Fruit fly (Drosophila melanogaster) whole organism, embryonic: ENCODE data around the gene CG17032.
A peak's percentile ranks its signal among the peaks of the same experiment; 100 is the strongest.

ENCODE experiments used
- Abd-B ChIP-seq: fragments of 200-800 bp; sonication (Bioruptor generic); optimal IDR thresholded peaks from 2 replicates; lab custom pipeline; 2018; ENCODE audit warnings: missing biosample characterization, mild to moderate bottlenecking, missing genetic modification characterization, moderate library complexity
- B-H1 ChIP-seq: fragments of 200-800 bp; sonication (Bioruptor generic); IDR thresholded peaks from 3 replicates; pipeline ENCODE4 v1.3.6; 2022; ENCODE audit warnings: missing biosample characterization, missing genetic modification characterization
- CG11456 ChIP-seq: fragments of 200-800 bp; sonication (Bioruptor generic); IDR thresholded peaks from 3 replicates; pipeline ENCODE4 v1.3.6; 2022; ENCODE audit warnings: missing biosample characterization, missing genetic modification characterization
- CG11696 ChIP-seq: fragments of 200-800 bp; sonication (Bioruptor generic); IDR thresholded peaks from 2 replicates; pipeline ENCODE4 v1.3.6; 2022; ENCODE audit warnings: missing biosample characterization, missing genetic modification characterization
- CG11723 ChIP-seq: fragments of 200-800 bp; sonication (Bioruptor generic); optimal IDR thresholded peaks from 2 replicates; lab custom pipeline; 2017; ENCODE audit warnings: missing biosample characterization, mild to moderate bottlenecking, missing genetic modification characterization
- CG1233 ChIP-seq: fragments of 200-800 bp; sonication (Bioruptor generic); optimal IDR thresholded peaks from 4 replicates; lab custom pipeline; 2018; ENCODE audit warnings: missing biosample characterization, mild to moderate bottlenecking, missing genetic modification characterization
- CG12659 ChIP-seq: fragments of 200-800 bp; sonication (Bioruptor generic); optimal IDR thresholded peaks from 3 replicates; lab custom pipeline; 2017; ENCODE audit warnings: mild to moderate bottlenecking, missing biosample characterization, missing genetic modification reagents, missing genetic modification characterization
- CG15073 ChIP-seq: fragments of 200-800 bp; sonication (Bioruptor generic); optimal IDR thresholded peaks from 2 replicates; lab custom pipeline; 2016; ENCODE audit warnings: missing biosample characterization, missing genetic modification characterization
- CG15514 ChIP-seq: fragments of 200-800 bp; sonication (Bioruptor generic); optimal IDR thresholded peaks from 3 replicates; lab custom pipeline; 2017; ENCODE audit warnings: missing biosample characterization, missing genetic modification characterization, mild to moderate bottlenecking, moderate library complexity, missing genetic modification reagents
- CG16813 ChIP-seq: fragments of 200-800 bp; sonication (Bioruptor generic); IDR thresholded peaks from 3 replicates; pipeline ENCODE4 v1.3.6; 2022; ENCODE audit warnings: missing biosample characterization, missing genetic modification characterization; ENCODE audit not compliant: partially characterized antibody
- CG17568 ChIP-seq: fragments of 200-800 bp; sonication (Bioruptor generic); optimal IDR thresholded peaks from 2 replicates; lab custom pipeline; 2018; ENCODE audit warnings: missing biosample characterization, mild to moderate bottlenecking, missing genetic modification characterization, moderate library complexity
- CG30020 ChIP-seq: fragments of 200-800 bp; optimal IDR thresholded peaks from 2 replicates; lab custom pipeline; 2019; ENCODE audit warnings: missing biosample characterization, mild to moderate bottlenecking, missing genetic modification characterization, moderate library complexity
- CG3838 ChIP-seq: fragments of 200-800 bp; sonication (Bioruptor generic); optimal IDR thresholded peaks from 3 replicates; lab custom pipeline; 2016; ENCODE audit warnings: missing biosample characterization, missing genetic modification characterization
- CG4328 ChIP-seq: fragments of 200-800 bp; sonication (Bioruptor generic); optimal IDR thresholded peaks from 3 replicates; lab custom pipeline; 2017; ENCODE audit warnings: missing biosample characterization, missing genetic modification reagents, missing genetic modification characterization
- CG6813 ChIP-seq: fragments of 200-800 bp; sonication (Bioruptor generic); optimal IDR thresholded peaks from 2 replicates; lab custom pipeline; 2017; ENCODE audit warnings: missing biosample characterization, missing genetic modification characterization, mild to moderate bottlenecking, moderate library complexity, missing genetic modification reagents
- CG6854 ChIP-seq: fragments of 200-800 bp; sonication (Bioruptor generic); optimal IDR thresholded peaks from 3 replicates; lab custom pipeline; 2017; ENCODE audit warnings: missing biosample characterization, mild to moderate bottlenecking, missing genetic modification characterization
- CG7987 ChIP-seq: fragments of 200-800 bp; sonication (Bioruptor generic); optimal IDR thresholded peaks from 2 replicates; lab custom pipeline; 2018; ENCODE audit warnings: missing biosample characterization, mild to moderate bottlenecking, missing genetic modification characterization, moderate library complexity
- CG9215 ChIP-seq: fragments of 200-800 bp; sonication (Bioruptor generic); IDR thresholded peaks from 2 replicates; pipeline ENCODE4 v1.3.6; 2022; ENCODE audit warnings: missing biosample characterization, missing genetic modification characterization
- Dref ChIP-seq: fragments of 200-800 bp; sonication (Bioruptor generic); IDR thresholded peaks from 2 replicates; pipeline ENCODE4 v1.3.6; 2022; ENCODE audit warnings: missing biosample characterization, missing genetic modification characterization
- Fer1 ChIP-seq: fragments of 200-800 bp; sonication (Bioruptor generic); optimal IDR thresholded peaks from 2 replicates; lab custom pipeline; 2017; ENCODE audit warnings: missing biosample characterization, mild to moderate bottlenecking, missing genetic modification characterization
- HLH3B ChIP-seq: fragments of 200-800 bp; sonication (Bioruptor generic); IDR thresholded peaks from 2 replicates; pipeline ENCODE4 v1.3.6; 2022; ENCODE audit warnings: missing biosample characterization, missing genetic modification characterization
- HLH4C ChIP-seq: fragments of 200-800 bp; sonication (Bioruptor generic); IDR thresholded peaks from 3 replicates; pipeline ENCODE4 v1.3.6; 2022; ENCODE audit warnings: missing biosample characterization, missing genetic modification characterization; ENCODE audit not compliant: partially characterized antibody
- HLH54F ChIP-seq: fragments of 200-800 bp; sonication (Bioruptor generic); optimal IDR thresholded peaks from 3 replicates; lab custom pipeline; 2016; ENCODE audit warnings: missing biosample characterization, missing genetic modification characterization
- HLHmδ ChIP-seq: fragments of 200-800 bp; sonication (Bioruptor generic); optimal IDR thresholded peaks from 2 replicates; lab custom pipeline; 2018; ENCODE audit warnings: missing biosample characterization, mild to moderate bottlenecking, missing genetic modification characterization, moderate library complexity
- Hmr ChIP-seq: fragments of 200-800 bp; sonication (Bioruptor generic); optimal IDR thresholded peaks from 3 replicates; lab custom pipeline; 2017; ENCODE audit warnings: mild to moderate bottlenecking, missing biosample characterization, missing genetic modification reagents, missing genetic modification characterization
- Kr ChIP-seq: fragments of 200-800 bp; sonication (Bioruptor generic); optimal IDR thresholded peaks from 2 replicates; lab custom pipeline; 2017; ENCODE audit warnings: missing biosample characterization, mild to moderate bottlenecking, missing genetic modification characterization
- Lhr ChIP-seq: fragments of 200-800 bp; sonication (Bioruptor generic); optimal IDR thresholded peaks from 3 replicates; lab custom pipeline; 2017; ENCODE audit warnings: mild to moderate bottlenecking, missing biosample characterization, missing genetic modification reagents, missing genetic modification characterization
- Myb ChIP-seq: fragments of 200-800 bp; sonication (Bioruptor generic); optimal IDR thresholded peaks from 2 replicates; lab custom pipeline; 2016; ENCODE audit warnings: missing biosample characterization, missing genetic modification characterization
- Neu2 ChIP-seq: fragments of 200-800 bp; sonication (Bioruptor generic); optimal IDR thresholded peaks from 3 replicates; lab custom pipeline; 2016; ENCODE audit warnings: missing biosample characterization, missing genetic modification characterization, borderline replicate concordance
- Ravus ChIP-seq: fragments of 200-800 bp; sonication (Bioruptor generic); IDR thresholded peaks from 2 replicates; pipeline ENCODE4 v1.3.6; 2022; ENCODE audit warnings: missing biosample characterization, missing genetic modification characterization
- Sox100B ChIP-seq: fragments of 200-800 bp; sonication (Bioruptor generic); optimal IDR thresholded peaks from 3 replicates; lab custom pipeline; 2018; ENCODE audit warnings: missing biosample characterization, mild to moderate bottlenecking, missing genetic modification characterization
- al ChIP-seq: fragments of 200-800 bp; sonication (Bioruptor generic); IDR thresholded peaks from 2 replicates; pipeline ENCODE4 v1.3.6; 2022; ENCODE audit warnings: missing biosample characterization, missing genetic modification characterization
- bab2 ChIP-seq: fragments of 200-800 bp; sonication (Bioruptor generic); optimal IDR thresholded peaks from 2 replicates; lab custom pipeline; 2016; ENCODE audit warnings: missing biosample characterization, missing genetic modification characterization
- da ChIP-seq: fragments of 200-800 bp; sonication (Bioruptor generic); optimal IDR thresholded peaks from 2 replicates; lab custom pipeline; 2016; ENCODE audit warnings: missing biosample characterization, missing genetic modification characterization
- gem ChIP-seq: fragments of 200-800 bp; sonication (Bioruptor generic); optimal IDR thresholded peaks from 2 replicates; lab custom pipeline; 2019; ENCODE audit warnings: missing biosample characterization, mild to moderate bottlenecking, missing genetic modification characterization, moderate library complexity
- h ChIP-seq: fragments of >200 bp; optimal IDR thresholded peaks from 2 replicates; lab custom pipeline; 2017
- ham ChIP-seq: fragments of 200-800 bp; sonication (Bioruptor generic); IDR thresholded peaks from 2 replicates; pipeline ENCODE4 v1.3.6; 2022; ENCODE audit warnings: missing biosample characterization, missing genetic modification characterization
- klu ChIP-seq: fragments of 200-800 bp; sonication (Bioruptor generic); IDR thresholded peaks from 2 replicates; pipeline ENCODE4 v1.3.6; 2022; ENCODE audit warnings: missing biosample characterization, missing genetic modification characterization
- kni ChIP-seq: fragments of 200-800 bp; sonication (Bioruptor generic); optimal IDR thresholded peaks from 3 replicates; lab custom pipeline; 2017; ENCODE audit warnings: mild to moderate bottlenecking, missing biosample characterization, missing genetic modification reagents, missing genetic modification characterization
- lov ChIP-seq, 2 experiments: fragments of 200-800 bp in 1 of 2; fragments of >200 bp in 1 of 2; sonication (Bioruptor generic) in 1 of 2; IDR thresholded peaks in 1 of 2; optimal IDR thresholded peaks in 1 of 2; 2 replicates in 1 of 2; 3 replicates in 1 of 2; pipeline versions ENCODE4 v1.3.6 to Lab custom; 2017 to 2022; ENCODE audit warnings: missing biosample characterization in 1 of 2, missing genetic modification characterization in 1 of 2
- sd ChIP-seq: fragments of 200-800 bp; sonication (Bioruptor generic); optimal IDR thresholded peaks from 3 replicates; lab custom pipeline; 2018; ENCODE audit warnings: missing biosample characterization, mild to moderate bottlenecking, missing genetic modification characterization, moderate library complexity
- sisA ChIP-seq: fragments of 200-800 bp; sonication (Bioruptor generic); IDR thresholded peaks from 2 replicates; pipeline ENCODE4 v1.3.6; 2022; ENCODE audit warnings: missing biosample characterization, missing genetic modification characterization
- slbo ChIP-seq: fragments of 200-800 bp; sonication (Bioruptor generic); IDR thresholded peaks from 2 replicates; pipeline ENCODE4 v1.3.6; 2022; ENCODE audit warnings: missing biosample characterization, missing genetic modification characterization
- ssp ChIP-seq: fragments of 200-800 bp; sonication (Bioruptor generic); IDR thresholded peaks from 2 replicates; pipeline ENCODE4 v1.3.6; 2022; ENCODE audit warnings: missing biosample characterization, missing genetic modification characterization
- stc ChIP-seq: fragments of 200-800 bp; sonication (Bioruptor generic); IDR thresholded peaks from 2 replicates; pipeline ENCODE4 v1.3.6; 2022; ENCODE audit warnings: missing biosample characterization, missing genetic modification characterization
- tna ChIP-seq: fragments of 200-800 bp; sonication (Bioruptor generic); IDR thresholded peaks from 2 replicates; pipeline ENCODE4 v1.3.6; 2022; ENCODE audit warnings: missing biosample characterization, missing genetic modification characterization; ENCODE audit not compliant: partially characterized antibody
- toy ChIP-seq: fragments of 200-800 bp; sonication (Bioruptor generic); IDR thresholded peaks from 2 replicates; pipeline ENCODE4 v1.3.6; 2022; ENCODE audit warnings: missing biosample characterization, missing genetic modification characterization
- tup ChIP-seq: fragments of 200-800 bp; sonication (Bioruptor generic); optimal IDR thresholded peaks from 2 replicates; lab custom pipeline; 2016; ENCODE audit warnings: missing biosample characterization, mild to moderate bottlenecking, missing genetic modification characterization, moderate library complexity
- twi ChIP-seq: fragments of 200-800 bp; optimal IDR thresholded peaks from 2 replicates; lab custom pipeline; 2019; ENCODE audit warnings: missing biosample characterization, mild to moderate bottlenecking, missing genetic modification characterization, moderate library complexity
- unc-4 ChIP-seq: fragments of 200-800 bp; sonication (Bioruptor generic); IDR thresholded peaks from 2 replicates; pipeline ENCODE4 v1.3.6; 2022; ENCODE audit warnings: missing biosample characterization, missing genetic modification characterization; ENCODE audit not compliant: partially characterized antibody

Gene CG17032

DNA sequence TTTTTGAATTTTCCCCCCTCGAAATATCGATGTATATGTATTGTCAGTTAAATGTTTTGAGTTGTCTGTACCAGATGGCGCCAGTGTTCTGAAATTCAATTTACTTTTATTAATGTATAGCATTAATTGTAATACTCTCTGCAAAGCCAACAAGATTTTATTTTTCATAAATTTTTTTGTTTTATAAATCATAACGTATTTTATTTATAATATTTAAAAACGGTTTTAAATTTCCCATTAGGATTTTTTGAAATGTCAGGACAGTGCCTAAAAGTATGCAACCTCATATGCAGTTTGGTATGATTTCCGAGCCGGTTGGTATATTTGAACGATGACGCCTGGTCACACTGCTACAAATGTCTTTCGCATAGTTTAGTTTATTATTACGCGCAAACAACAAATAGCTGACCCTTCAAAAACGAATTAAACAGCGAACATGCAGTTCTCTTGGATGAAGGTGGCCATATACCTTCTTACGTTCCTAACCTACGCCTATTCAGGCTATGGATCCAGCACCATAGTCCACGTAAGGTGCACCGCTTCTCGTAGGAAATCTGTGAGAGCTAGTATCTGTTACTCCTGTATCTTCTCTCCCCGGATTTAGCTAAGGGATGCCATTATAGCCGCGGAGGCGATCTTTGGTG lies 3.7 kb upstream of the CG17032 start, which contains the start of the genes Pka-C3 and GXIVsPLA2 (continued):
- peak; percentile 41 for TF ChIP-seq Myb (GFP tag; lab: Kevin White, UChicago)
- peak; percentile 77 for TF ChIP-seq sd (tag; lab: Kevin White, UChicago)
- TF ChIP-seq CG11696 (GFP tag; lab: Robert Waterston, UW) = no peak
- no peak for TF ChIP-seq ssp (GFP tag; lab: Robert Waterston, UW)
- no peak for TF ChIP-seq Ravus (GFP tag; lab: Robert Waterston, UW)
- TF ChIP-seq CG15073 (GFP tag; lab: Kevin White, UChicago) = no peak
- no peak for TF ChIP-seq HLHmδ (GFP tag; lab: Kevin White, UChicago)
- TF ChIP-seq CG30020 (tag; lab: Kevin White, UChicago) = peak; percentile 36
- no peak for TF ChIP-seq lov (optimal IDR thresholded peaks at IDR 0.05; lab: Kevin White, UChicago)
- TF ChIP-seq lov (GFP tag; IDR thresholded peaks at IDR 0.05; lab: Robert Waterston, UW) = no peak
- no peak for TF ChIP-seq CG3838 (GFP tag; lab: Kevin White, UChicago)
- TF ChIP-seq bab2 (GFP tag; lab: Kevin White, UChicago) = no peak
- peak; percentile 29 for TF ChIP-seq gem (tag; lab: Kevin White, UChicago)
- TF ChIP-seq Hmr (GFP tag; lab: Kevin White, UChicago) = peak; percentile 37
- TF ChIP-seq al (GFP tag; lab: Robert Waterston, UW) = no peak
- peak; percentile 7 for TF ChIP-seq Abd-B (GFP tag; lab: Kevin White, UChicago)
- peak; percentile 38 for TF ChIP-seq Fer1 (GFP tag; lab: Kevin White, UChicago)
- TF ChIP-seq CG16813 (GFP tag; lab: Robert Waterston, UW) = no peak
- no peak for TF ChIP-seq CG17568 (GFP tag; lab: Kevin White, UChicago)
- TF ChIP-seq CG15514 (GFP tag; lab: Kevin White, UChicago) = peak; percentile 24
- no peak for TF ChIP-seq HLH54F (GFP tag; lab: Kevin White, UChicago)
- TF ChIP-seq CG6813 (GFP tag; lab: Kevin White, UChicago) = no peak
- no peak for TF ChIP-seq klu (GFP tag; lab: Robert Waterston, UW)
- TF ChIP-seq h (lab: Kevin White, UChicago) = no peak
- TF ChIP-seq kni = no peak
- TF ChIP-seq CG6854 = no peak
- no peak; the same call in 2 of the 3 replicates for TF ChIP-seq HLH4C (GFP tag; lab: Robert Waterston, UW)
- TF ChIP-seq Lhr (GFP tag; lab: Kevin White, UChicago) = peak; percentile 72
- no peak for TF ChIP-seq Kr (GFP tag; lab: Kevin White, UChicago)
- no peak for TF ChIP-seq ham (GFP tag; lab: Robert Waterston, UW)
- no peak for TF ChIP-seq slbo (GFP tag; lab: Robert Waterston, UW)
- no peak for TF ChIP-seq CG11456 (GFP tag; lab: Robert Waterston, UW)
- peak; percentile 30 for TF ChIP-seq CG12659
- no peak for TF ChIP-seq CG1233 (GFP tag; lab: Kevin White, UChicago)
- TF ChIP-seq unc-4 = 0 out of 2 replicates have a peak, but pooled peaks have one; percentile 41
- no peak for TF ChIP-seq stc (GFP tag; lab: Robert Waterston, UW)
- TF ChIP-seq CG7987 (GFP tag; lab: Kevin White, UChicago) = no peak
- TF ChIP-seq HLH3B (GFP tag; lab: Robert Waterston, UW) = no peak
- no peak for TF ChIP-seq sisA (GFP tag; lab: Robert Waterston, UW)
- no peak for TF ChIP-seq tup (GFP tag; lab: Kevin White, UChicago)
- no peak for TF ChIP-seq toy (GFP tag; lab: Robert Waterston, UW)
- TF ChIP-seq B-H1 (GFP tag; lab: Robert Waterston, UW) = no peak
- TF ChIP-seq Sox100B (GFP tag; lab: Kevin White, UChicago) = peak; percentile 24
- TF ChIP-seq tna (GFP tag; lab: Robert Waterston, UW) = no peak
- TF ChIP-seq CG11723 (GFP tag; lab: Kevin White, UChicago) = no peak
- peak; percentile 47 for TF ChIP-seq Dref (GFP tag; lab: Robert Waterston, UW)
- TF ChIP-seq CG4328 (GFP tag; lab: Kevin White, UChicago) = no peak
- no peak for TF ChIP-seq CG9215 (GFP tag; lab: Robert Waterston, UW)
- no peak for TF ChIP-seq twi (tag; lab: Kevin White, UChicago)
- no peak for TF ChIP-seq Neu2 (GFP tag; lab: Kevin White, UChicago)
- TF ChIP-seq da (GFP tag; lab: Kevin White, UChicago) = no peak
